Fruit fly (Drosophila melanogaster) whole organism, embryonic: Measurements from ENCODE around the gene grsm.

Source experiments
- Asciz ChIP-seq: fragments of 200-800 bp; sonication (Bioruptor generic); optimal IDR thresholded peaks from 2 replicates; lab custom pipeline; 2017; ENCODE audit warnings: missing biosample characterization, mild to moderate bottlenecking, missing genetic modification characterization, missing genetic modification reagents
- Blimp-1 ChIP-seq: fragments of 200-800 bp; sonication (Bioruptor generic); optimal IDR thresholded peaks from 3 replicates; lab custom pipeline; 2018; ENCODE audit warnings: missing biosample characterization, missing genetic modification characterization, mild to moderate bottlenecking, moderate library complexity, missing genetic modification reagents
- CG10366 ChIP-seq: fragments of 200-800 bp; sonication (Bioruptor generic); IDR thresholded peaks from 2 replicates; pipeline ENCODE4 v1.3.6; 2022; ENCODE audit warnings: missing biosample characterization, missing genetic modification characterization
- CG11723 ChIP-seq: fragments of 200-800 bp; sonication (Bioruptor generic); optimal IDR thresholded peaks from 2 replicates; lab custom pipeline; 2017; ENCODE audit warnings: missing biosample characterization, mild to moderate bottlenecking, missing genetic modification characterization
- CG12104 ChIP-seq: fragments of 200-800 bp; sonication (Bioruptor generic); optimal IDR thresholded peaks from 3 replicates; lab custom pipeline; 2016; ENCODE audit warnings: missing biosample characterization, missing genetic modification characterization
- CG12236 ChIP-seq: fragments of 200-800 bp; sonication (Bioruptor generic); optimal IDR thresholded peaks from 2 replicates; lab custom pipeline; 2016; ENCODE audit warnings: missing biosample characterization, missing genetic modification characterization
- CG12299 ChIP-seq: fragments of 200-800 bp; sonication (Bioruptor generic); optimal IDR thresholded peaks from 2 replicates; lab custom pipeline; 2018; ENCODE audit warnings: missing biosample characterization, mild to moderate bottlenecking, missing genetic modification characterization
- CG12769 ChIP-seq: fragments of 200-800 bp; sonication (Bioruptor generic); optimal IDR thresholded peaks from 2 replicates; lab custom pipeline; 2019; ENCODE audit warnings: missing biosample characterization, mild to moderate bottlenecking, missing genetic modification characterization, moderate library complexity
- CG14441 ChIP-seq: fragments of 200-800 bp; sonication (Bioruptor generic); IDR thresholded peaks from 2 replicates; pipeline ENCODE4 v1.3.6; 2022; ENCODE audit warnings: missing biosample characterization, missing genetic modification characterization
- CG14710 ChIP-seq: fragments of 200-800 bp; sonication (Bioruptor generic); optimal IDR thresholded peaks from 3 replicates; lab custom pipeline; 2019; ENCODE audit warnings: missing biosample characterization, mild to moderate bottlenecking, missing genetic modification characterization, moderate library complexity
- CG15601 ChIP-seq: fragments of 200-800 bp; sonication (Bioruptor generic); optimal IDR thresholded peaks from 3 replicates; lab custom pipeline; 2019; ENCODE audit warnings: missing biosample characterization, mild to moderate bottlenecking, missing genetic modification characterization, moderate library complexity
- CG1602 ChIP-seq: fragments of 200-800 bp; sonication (Bioruptor generic); optimal IDR thresholded peaks from 3 replicates; lab custom pipeline; 2016; ENCODE audit warnings: missing biosample characterization, missing genetic modification characterization
- CG17359 ChIP-seq: fragments of 200-800 bp; sonication (Bioruptor generic); optimal IDR thresholded peaks from 3 replicates; lab custom pipeline; 2018; ENCODE audit warnings: missing biosample characterization, mild to moderate bottlenecking, missing genetic modification characterization, moderate library complexity
- CG17361 ChIP-seq: fragments of 200-800 bp; sonication (Bioruptor generic); IDR thresholded peaks from 3 replicates; pipeline ENCODE4 v1.3.6; 2022; ENCODE audit warnings: missing biosample characterization, missing genetic modification characterization
- CG17829 ChIP-seq: fragments of 200-800 bp; optimal IDR thresholded peaks from 2 replicates; lab custom pipeline; 2019; ENCODE audit warnings: missing biosample characterization, mild to moderate bottlenecking, missing genetic modification characterization, moderate library complexity
- CG18619 ChIP-seq: fragments of 200-800 bp; sonication (Bioruptor generic); optimal IDR thresholded peaks from 3 replicates; lab custom pipeline; 2017; ENCODE audit warnings: missing biosample characterization, mild to moderate bottlenecking, missing genetic modification characterization
- CG2120 ChIP-seq: fragments of 200-800 bp; sonication (Bioruptor generic); optimal IDR thresholded peaks from 3 replicates; lab custom pipeline; 2016; ENCODE audit warnings: missing biosample characterization, missing genetic modification characterization
- CG2199 ChIP-seq: fragments of 200-800 bp; sonication (Bioruptor generic); IDR thresholded peaks from 3 replicates; pipeline ENCODE4 v1.3.6; 2022; ENCODE audit warnings: missing biosample characterization, missing genetic modification characterization
- CG2712 ChIP-seq: fragments of 200-800 bp; optimal IDR thresholded peaks from 3 replicates; lab custom pipeline; 2019; ENCODE audit warnings: missing biosample characterization, mild to moderate bottlenecking, missing genetic modification characterization, moderate library complexity
- CG30431 ChIP-seq: fragments of 200-800 bp; sonication (Bioruptor generic); optimal IDR thresholded peaks from 2 replicates; lab custom pipeline; 2017; ENCODE audit warnings: missing biosample characterization, missing genetic modification characterization
- CG32532 ChIP-seq: fragments of 200-800 bp; sonication (Bioruptor generic); IDR thresholded peaks from 2 replicates; pipeline ENCODE4 v1.3.6; 2022; ENCODE audit warnings: missing biosample characterization, missing genetic modification characterization
- CG34422 ChIP-seq: fragments of 200-800 bp; sonication (Bioruptor generic); IDR thresholded peaks from 3 replicates; pipeline ENCODE4 v1.3.6; 2022; ENCODE audit warnings: missing biosample characterization, missing genetic modification characterization
- CoRest ChIP-seq: fragments of 200-800 bp; sonication (Bioruptor generic); optimal IDR thresholded peaks from 3 replicates; lab custom pipeline; 2018; ENCODE audit warnings: missing biosample characterization, mild to moderate bottlenecking, missing genetic modification characterization, moderate library complexity
- Deaf1 ChIP-seq: fragments of 200-800 bp; optimal IDR thresholded peaks from 3 replicates; lab custom pipeline; 2019; ENCODE audit warnings: missing biosample characterization, mild to moderate bottlenecking, missing genetic modification characterization, moderate library complexity
- Dll ChIP-seq: fragments of 200-800 bp; sonication (Bioruptor generic); IDR thresholded peaks from 4 replicates; pipeline ENCODE4 v1.3.6; 2022; ENCODE audit warnings: missing biosample characterization, missing genetic modification characterization; ENCODE audit not compliant: partially characterized antibody
- Dp ChIP-seq: fragments of 200-800 bp; sonication (Bioruptor generic); optimal IDR thresholded peaks from 2 replicates; lab custom pipeline; 2018; ENCODE audit warnings: missing biosample characterization, mild to moderate bottlenecking, missing genetic modification characterization, moderate library complexity
- Ets65A ChIP-seq: fragments of 200-800 bp; sonication (Bioruptor generic); peaks from one replicate; lab custom pipeline; 2016; ENCODE audit warnings: missing biosample characterization, missing genetic modification characterization
- Hand ChIP-seq: fragments of 200-800 bp; sonication (Bioruptor generic); optimal IDR thresholded peaks from 2 replicates; lab custom pipeline; 2017; ENCODE audit warnings: mild to moderate bottlenecking, missing biosample characterization, missing genetic modification reagents, missing genetic modification characterization
- HmgZ ChIP-seq: fragments of 200-800 bp; sonication (Bioruptor generic); optimal IDR thresholded peaks from 2 replicates; lab custom pipeline; 2018; ENCODE audit warnings: missing biosample characterization, mild to moderate bottlenecking, missing genetic modification characterization
- MESR4 ChIP-seq: fragments of 200-800 bp; sonication (Bioruptor generic); optimal IDR thresholded peaks from 2 replicates; lab custom pipeline; 2018; ENCODE audit warnings: missing biosample characterization, mild to moderate bottlenecking, missing genetic modification characterization, moderate library complexity
- Med ChIP-seq: fragments of 200-800 bp; sonication (Bioruptor generic); peaks from one replicate; lab custom pipeline; 2016; ENCODE audit warnings: missing biosample characterization, missing genetic modification characterization, mild to moderate bottlenecking, inconsistent platforms, moderate library complexity
- NC2β ChIP-seq: fragments of 200-800 bp; sonication (Bioruptor generic); optimal IDR thresholded peaks from 2 replicates; lab custom pipeline; 2016; ENCODE audit warnings: missing biosample characterization, missing genetic modification characterization
- Pdp1 ChIP-seq, 2 experiments: fragments of 200-800 bp; sonication (Bioruptor generic); optimal IDR thresholded peaks; 3 replicates each; lab custom pipeline; 2016; ENCODE audit warnings: missing biosample characterization in 2 of 2, missing genetic modification characterization in 2 of 2, mild to moderate bottlenecking in 1 of 2, moderate library complexity in 1 of 2
- Poxn ChIP-seq: fragments of 200-800 bp; sonication (Bioruptor generic); IDR thresholded peaks from 2 replicates; pipeline ENCODE4 v1.3.6; 2022; ENCODE audit warnings: missing biosample characterization, missing genetic modification characterization
- Sry-β ChIP-seq: fragments of 200-800 bp; sonication (Bioruptor generic); optimal IDR thresholded peaks from 2 replicates; lab custom pipeline; 2018; ENCODE audit warnings: missing biosample characterization, mild to moderate bottlenecking, missing genetic modification characterization, moderate library complexity
- az2 ChIP-seq: fragments of 200-800 bp; sonication (Bioruptor generic); optimal IDR thresholded peaks from 3 replicates; lab custom pipeline; 2016; ENCODE audit warnings: missing biosample characterization, missing genetic modification characterization
- btn ChIP-seq: fragments of 200-800 bp; sonication (Bioruptor generic); optimal IDR thresholded peaks from 2 replicates; lab custom pipeline; 2016; ENCODE audit warnings: missing biosample characterization, missing genetic modification characterization
- cas ChIP-seq: fragments of 200-800 bp; sonication (Bioruptor generic); IDR thresholded peaks from 2 replicates; pipeline ENCODE4 v1.3.6; 2022; ENCODE audit warnings: missing biosample characterization, missing genetic modification characterization
- ci ChIP-seq: fragments of 200-800 bp; sonication (Bioruptor generic); IDR thresholded peaks from 3 replicates; pipeline ENCODE4 v1.3.6; 2022; ENCODE audit warnings: missing biosample characterization, missing genetic modification characterization
- crol ChIP-seq: fragments of 200-800 bp; sonication (Bioruptor generic); IDR thresholded peaks from 2 replicates; pipeline ENCODE4 v1.3.6; 2022; ENCODE audit warnings: missing biosample characterization, missing genetic modification characterization
- emc ChIP-seq: fragments of 200-800 bp; sonication (Bioruptor generic); optimal IDR thresholded peaks from 2 replicates; lab custom pipeline; 2016; ENCODE audit warnings: missing biosample characterization, missing genetic modification characterization
- eyg ChIP-seq: fragments of 200-800 bp; sonication (Bioruptor generic); optimal IDR thresholded peaks from 3 replicates; lab custom pipeline; 2016; ENCODE audit warnings: missing biosample characterization, missing genetic modification characterization
- gem ChIP-seq: fragments of 200-800 bp; sonication (Bioruptor generic); optimal IDR thresholded peaks from 2 replicates; lab custom pipeline; 2019; ENCODE audit warnings: missing biosample characterization, mild to moderate bottlenecking, missing genetic modification characterization, moderate library complexity
- jumu ChIP-seq: fragments of 200-800 bp; sonication (Bioruptor generic); optimal IDR thresholded peaks from 3 replicates; lab custom pipeline; 2016; ENCODE audit warnings: missing biosample characterization, missing genetic modification characterization
- klu ChIP-seq: fragments of 200-800 bp; sonication (Bioruptor generic); IDR thresholded peaks from 2 replicates; pipeline ENCODE4 v1.3.6; 2022; ENCODE audit warnings: missing biosample characterization, missing genetic modification characterization
- oc ChIP-seq: fragments of 200-800 bp; sonication (Bioruptor generic); optimal IDR thresholded peaks from 2 replicates; lab custom pipeline; 2018; ENCODE audit warnings: missing biosample characterization, mild to moderate bottlenecking, missing genetic modification characterization, moderate library complexity
- phol ChIP-seq: fragments of 200-800 bp; sonication (Bioruptor generic); optimal IDR thresholded peaks from 3 replicates; lab custom pipeline; 2018; ENCODE audit warnings: missing biosample characterization, mild to moderate bottlenecking, missing genetic modification characterization, moderate library complexity
- sr ChIP-seq: fragments of 200-800 bp; sonication (Bioruptor generic); IDR thresholded peaks from 3 replicates; pipeline ENCODE4 v1.3.6; 2022; ENCODE audit warnings: missing biosample characterization, missing genetic modification characterization
- tll ChIP-seq, 2 experiments: fragments of 200-800 bp in 1 of 2; fragments of >200 bp in 1 of 2; sonication (Bioruptor generic) in 1 of 2; optimal IDR thresholded peaks; 2 replicates each; lab custom pipeline; 2017 to 2019; ENCODE audit warnings: missing biosample characterization in 2 of 2, missing genetic modification characterization in 2 of 2, mild to moderate bottlenecking in 1 of 2, moderate library complexity in 1 of 2
- toy ChIP-seq: fragments of 200-800 bp; sonication (Bioruptor generic); IDR thresholded peaks from 2 replicates; pipeline ENCODE4 v1.3.6; 2022; ENCODE audit warnings: missing biosample characterization, missing genetic modification characterization
- wdn ChIP-seq: fragments of 200-800 bp; sonication (Bioruptor generic); IDR thresholded peaks from 2 replicates; pipeline ENCODE4 v1.3.6; 2022; ENCODE audit warnings: missing biosample characterization, missing genetic modification characterization

Gene grsm

dm6 chr3R:13015402-13015801 lies 47.9 kb upstream of the grsm start:
- TF ChIP-seq Pdp1 (GFP tag; optimal IDR thresholded peaks at IDR 0.05; lab: Kevin White, UChicago) (peak in 1 of 2 experiments; percentile 19), phol (tag; lab: Kevin White, UChicago) (no peak), CG14710 (tag; lab: Kevin White, UChicago) (no peak), CG11723 (no peak), CG34422 (GFP tag; lab: Robert Waterston, UW) (peak; percentile 20; the same call in 1 of the 3 replicates), Ets65A (no peak), NC2β (GFP tag; lab: Kevin White, UChicago) (no peak), sr (GFP tag; lab: Robert Waterston, UW) (no peak), eyg (GFP tag; lab: Kevin White, UChicago) (no peak), CG12299 (tag; lab: Kevin White, UChicago) (no peak), klu (GFP tag; lab: Robert Waterston, UW) (no peak), emc (no peak), Dll (GFP tag; lab: Robert Waterston, UW) (0 out of 4 replicates have a peak, but pooled peaks have one; percentile 20), jumu (GFP tag; lab: Kevin White, UChicago) (no peak), Hand (GFP tag; lab: Kevin White, UChicago) (no peak), az2 (GFP tag; lab: Kevin White, UChicago) (no peak), CG17829 (no peak), Asciz (GFP tag; lab: Kevin White, UChicago) (no peak), CG2199 (GFP tag; lab: Robert Waterston, UW) (0 out of 3 replicates have a peak, but pooled peaks have one; percentile 12), CG12104 (GFP tag; lab: Kevin White, UChicago) (no peak), cas (GFP tag; lab: Robert Waterston, UW) (no peak), Deaf1 (tag; lab: Kevin White, UChicago) (peak; percentile 52), oc (no peak), CG1602 (GFP tag; lab: Kevin White, UChicago) (no peak), Med (peak; percentile 0), CG15601 (tag; lab: Kevin White, UChicago) (no peak), MESR4 (GFP tag; lab: Kevin White, UChicago) (no peak), CG10366 (GFP tag; lab: Robert Waterston, UW) (no peak), CG12236 (GFP tag; lab: Kevin White, UChicago) (no peak), wdn (GFP tag; lab: Robert Waterston, UW) (no peak), CG14441 (no peak), Poxn (GFP tag; lab: Robert Waterston, UW) (no peak), crol (GFP tag; lab: Robert Waterston, UW) (peak; percentile 63), Blimp-1 (peak; percentile 57), tll (GFP tag; optimal IDR thresholded peaks at IDR 0.05; lab: Kevin White, UChicago) (no peak), ci (GFP tag; lab: Robert Waterston, UW) (no peak), CG30431 (GFP tag; lab: Kevin White, UChicago) (no peak), Dp (GFP tag; lab: Kevin White, UChicago) (peak; percentile 5)

- TF ChIP-seq CG17359, result peak; percentile 21
- TF ChIP-seq CG18619 (GFP tag; lab: Kevin White, UChicago), result no peak
- TF ChIP-seq sr (GFP tag; lab: Robert Waterston, UW), result no peak
- peak; percentile 1 for TF ChIP-seq CG2712 (tag; lab: Kevin White, UChicago)
- TF ChIP-seq HmgZ, result no peak
- TF ChIP-seq CG2120 (GFP tag; lab: Kevin White, UChicago), result peak; percentile 38
- TF ChIP-seq CG12769, result peak; percentile 16
- 0 out of 3 replicates have a peak, but pooled peaks have one; percentile 18 for TF ChIP-seq CG17361 (GFP tag; lab: Robert Waterston, UW)
- no peak for TF ChIP-seq CG32532 (GFP tag; lab: Robert Waterston, UW)
- peak; percentile 19 for TF ChIP-seq CoRest (tag; lab: Kevin White, UChicago)
- TF ChIP-seq toy (GFP tag; lab: Robert Waterston, UW), result no peak
- peak; percentile 29 for TF ChIP-seq gem (tag; lab: Kevin White, UChicago)
- no peak for TF ChIP-seq btn (GFP tag; lab: Kevin White, UChicago)
- no peak for TF ChIP-seq Sry-β (GFP tag; lab: Kevin White, UChicago)
- peak; percentile 55 for TF ChIP-seq Med
These were observed 46.8 kb upstream of the grsm start for dm6 chr3R:13014168-13014881.
